Worm (Caenorhabditis elegans) whole organism, midembryonic: Measurements from ENCODE around the gene bpl-1.

Experiments used
- T22C8.4 ChIP-seq: fragments of 200-800 bp; sonication (Bioruptor generic); IDR thresholded peaks from 2 replicates; pipeline ENCODE4 v1.3.6; 2022; ENCODE audit warnings: missing genetic modification characterization, missing compliant biosample characterization
- cog-1 ChIP-seq: sonication (generic microtip); optimal IDR thresholded peaks from 2 replicates; lab custom pipeline; 2016; ENCODE audit warnings: missing genetic modification characterization, missing compliant biosample characterization
- flt-1 ChIP-seq: fragments of 200-800 bp; sonication (Bioruptor generic); IDR thresholded peaks from 2 replicates; pipeline ENCODE4 v1.3.6; 2022; ENCODE audit warnings: missing genetic modification characterization, missing compliant biosample characterization
- klf-2 ChIP-seq: fragments of 200-800 bp; sonication (Bioruptor generic); conservative IDR thresholded peaks from 2 replicates; pipeline ENCODE4 v1.3.6; 2022; ENCODE audit warnings: missing genetic modification reagents, missing genetic modification characterization, missing compliant biosample characterization
- med-1 ChIP-seq: sonication (generic microtip); optimal IDR thresholded peaks from 2 replicates; lab custom pipeline; 2017; ENCODE audit warnings: missing genetic modification characterization, mild to moderate bottlenecking, missing compliant biosample characterization, antibody characterized with exemption, missing genetic modification reagents; ENCODE audit not compliant: insufficient read depth
- ref-1 ChIP-seq: fragments of 200-800 bp; sonication (Bioruptor generic); conservative IDR thresholded peaks from 2 replicates; pipeline ENCODE4 v1.3.6; 2022; ENCODE audit warnings: missing genetic modification reagents, missing genetic modification characterization, missing compliant biosample characterization
- tab-1 ChIP-seq: fragments of 200-800 bp; sonication (Bioruptor generic); IDR thresholded peaks from 2 replicates; pipeline ENCODE4 v1.3.6; 2022; ENCODE audit warnings: missing genetic modification characterization, missing compliant biosample characterization
- ztf-23 ChIP-seq: fragments of 200-800 bp; sonication (Bioruptor generic); IDR thresholded peaks from 2 replicates; pipeline ENCODE4 v1.3.6; 2022; ENCODE audit warnings: missing genetic modification reagents, missing genetic modification characterization, missing compliant biosample characterization
- ztf-29 ChIP-seq: fragments of 200-800 bp; sonication (Bioruptor generic); IDR thresholded peaks from 2 replicates; pipeline ENCODE4 v1.3.6; 2022; ENCODE audit warnings: missing genetic modification reagents, missing genetic modification characterization, missing compliant biosample characterization

Gene bpl-1

ce11 chrII:6327317-6327716, 53.3 kb downstream of the bpl-1 start:
- no peak for TF ChIP-seq med-1 (GFP tag; lab: Kevin White, UChicago)
- TF ChIP-seq tab-1 (GFP tag; lab: Robert Waterston, UW), result no peak
- no peak for TF ChIP-seq ztf-29 (GFP tag; lab: Robert Waterston, UW)
- no peak for TF ChIP-seq T22C8.4 (GFP tag; lab: Robert Waterston, UW)
- TF ChIP-seq klf-2, result no peak
- no peak for TF ChIP-seq ztf-23
- TF ChIP-seq cog-1 (tag; lab: Kevin White, UChicago), result no peak
- TF ChIP-seq ref-1, result no peak
- no peak for TF ChIP-seq flt-1 (GFP tag; lab: Robert Waterston, UW)

- TF ChIP-seq ref-1, result no peak
- TF ChIP-seq ztf-23, result no peak
- TF ChIP-seq cog-1 (tag; lab: Kevin White, UChicago), result no peak
- TF ChIP-seq tab-1 (GFP tag; lab: Robert Waterston, UW), result no peak
These were observed 54.7 kb downstream of the bpl-1 start for ce11 chrII:6328672-6329071.
